Worm (Caenorhabditis elegans) whole organism, late embryonic: ENCODE data around the gene ets-5.

Experiments
- C08G9.2 ChIP-seq: sonication (generic microtip); optimal IDR thresholded peaks from 2 replicates; lab custom pipeline; 2016; ENCODE audit warnings: mild to moderate bottlenecking, missing genetic modification characterization, moderate library complexity, missing compliant biosample characterization
- C38D4.7 ChIP-seq: fragments of 200-800 bp; sonication (Bioruptor generic); optimal IDR thresholded peaks from 2 replicates; lab custom pipeline; 2018; ENCODE audit warnings: mild to moderate bottlenecking, missing genetic modification characterization, moderate library complexity, missing compliant biosample characterization
- K09A11.1 ChIP-seq: sonication (generic microtip); optimal IDR thresholded peaks from 2 replicates; lab custom pipeline; 2017; ENCODE audit warnings: antibody characterized with exemption, mild to moderate bottlenecking, missing genetic modification characterization, missing compliant biosample characterization; ENCODE audit not compliant: insufficient read depth
- T23F11.4 ChIP-seq: fragments of 200-800 bp; sonication (Bioruptor generic); optimal IDR thresholded peaks from 2 replicates; lab custom pipeline; 2018; ENCODE audit warnings: mild to moderate bottlenecking, missing genetic modification characterization, missing compliant biosample characterization
- Y22D7AL.16 ChIP-seq: sonication (generic microtip); optimal IDR thresholded peaks from 2 replicates; lab custom pipeline; 2016; ENCODE audit warnings: missing genetic modification characterization, missing compliant biosample characterization
- ahr-1 ChIP-seq: sonication (generic microtip); optimal IDR thresholded peaks from 2 replicates; lab custom pipeline; 2016; ENCODE audit warnings: missing genetic modification characterization, missing compliant biosample characterization
- ceh-14 ChIP-seq: sonication (generic microtip); optimal IDR thresholded peaks from 2 replicates; lab custom pipeline; 2016; ENCODE audit warnings: missing genotype, missing genetic modification characterization, missing compliant biosample characterization
- ceh-19 ChIP-seq: fragments of 200-800 bp; sonication (Bioruptor generic); optimal IDR thresholded peaks from 2 replicates; lab custom pipeline; 2018; ENCODE audit warnings: mild to moderate bottlenecking, missing genetic modification characterization, missing compliant biosample characterization
- ceh-22 ChIP-seq: sonication (generic microtip); optimal IDR thresholded peaks from 2 replicates; lab custom pipeline; 2017; ENCODE audit warnings: missing biosample characterization, missing genetic modification characterization
- ceh-30 ChIP-seq: fragments of 150-350 bp; optimal IDR thresholded peaks from 2 replicates; lab custom pipeline; 2014; ENCODE audit warnings: missing biosample characterization, missing genetic modification characterization
- ceh-31 ChIP-seq: sonication (generic microtip); optimal IDR thresholded peaks from 2 replicates; lab custom pipeline; 2016; ENCODE audit warnings: missing genetic modification characterization, missing compliant biosample characterization
- ceh-48 ChIP-seq: sonication (generic microtip); optimal IDR thresholded peaks from 2 replicates; lab custom pipeline; 2016; ENCODE audit warnings: missing genetic modification characterization, inconsistent platforms, missing compliant biosample characterization
- ceh-6 ChIP-seq: fragments of 200-800 bp; sonication (Bioruptor generic); optimal IDR thresholded peaks from 2 replicates; lab custom pipeline; 2018; ENCODE audit warnings: mild to moderate bottlenecking, missing genetic modification characterization, missing compliant biosample characterization
- ceh-9 ChIP-seq: sonication (generic microtip); optimal IDR thresholded peaks from 2 replicates; lab custom pipeline; 2016; ENCODE audit warnings: mild to moderate bottlenecking, missing genetic modification characterization, inconsistent platforms, missing compliant biosample characterization
- dve-1 ChIP-seq: sonication (generic microtip); optimal IDR thresholded peaks from 2 replicates; lab custom pipeline; 2017; ENCODE audit warnings: antibody characterized with exemption, mild to moderate bottlenecking, missing genetic modification characterization, missing compliant biosample characterization
- elt-2 ChIP-seq: sonication (generic microtip); optimal IDR thresholded peaks from 2 replicates; lab custom pipeline; 2016; ENCODE audit warnings: missing genetic modification reagents, missing genetic modification characterization, missing compliant biosample characterization
- elt-4 ChIP-seq: sonication (generic microtip); optimal IDR thresholded peaks from 2 replicates; lab custom pipeline; 2016; ENCODE audit warnings: missing genetic modification characterization, missing compliant biosample characterization
- fax-1 ChIP-seq: sonication (generic microtip); optimal IDR thresholded peaks from 2 replicates; lab custom pipeline; 2016; ENCODE audit warnings: missing genotype, missing genetic modification characterization, missing compliant biosample characterization
- fkh-10 ChIP-seq: fragments of 150-350 bp; optimal IDR thresholded peaks from 2 replicates; lab custom pipeline; 2014; ENCODE audit warnings: missing biosample characterization, missing genetic modification reagents, missing genetic modification characterization
- gmeb-2 ChIP-seq: sonication (generic microtip); optimal IDR thresholded peaks from 2 replicates; lab custom pipeline; 2016; ENCODE audit warnings: missing genetic modification characterization, inconsistent platforms, missing compliant biosample characterization
- hlh-15 ChIP-seq: sonication (generic microtip); optimal IDR thresholded peaks from 2 replicates; lab custom pipeline; 2016; ENCODE audit warnings: missing genetic modification characterization, missing compliant biosample characterization
- hlh-8 ChIP-seq: sonication (generic microtip); optimal IDR thresholded peaks from 2 replicates; lab custom pipeline; 2016; ENCODE audit warnings: missing genotype, missing genetic modification characterization, missing compliant biosample characterization
- madf-2 ChIP-seq: sonication (generic microtip); optimal IDR thresholded peaks from 2 replicates; lab custom pipeline; 2017; ENCODE audit warnings: missing genetic modification characterization, missing compliant biosample characterization
- nfya-1 ChIP-seq: sonication (generic microtip); optimal IDR thresholded peaks from 2 replicates; lab custom pipeline; 2017; ENCODE audit warnings: missing genetic modification characterization, mild to moderate bottlenecking, missing compliant biosample characterization, antibody characterized with exemption, moderate library complexity
- nhr-11 ChIP-seq: fragments of 150-350 bp; optimal IDR thresholded peaks from 2 replicates; lab custom pipeline; 2014; ENCODE audit warnings: missing biosample characterization, missing genetic modification characterization
- nhr-232 ChIP-seq: sonication (generic microtip); optimal IDR thresholded peaks from 2 replicates; lab custom pipeline; 2016; ENCODE audit warnings: missing genetic modification characterization, missing compliant biosample characterization
- odd-2 ChIP-seq: sonication (generic microtip); optimal IDR thresholded peaks from 2 replicates; lab custom pipeline; 2017; ENCODE audit warnings: antibody characterized with exemption, mild to moderate bottlenecking, missing genetic modification characterization, missing compliant biosample characterization
- pat-9 ChIP-seq: fragments of 200-800 bp; sonication (Bioruptor generic); optimal IDR thresholded peaks from 2 replicates; lab custom pipeline; 2018; ENCODE audit warnings: mild to moderate bottlenecking, missing genetic modification characterization, moderate library complexity, missing compliant biosample characterization
- pax-1 ChIP-seq: fragments of 150-350 bp; optimal IDR thresholded peaks from 2 replicates; lab custom pipeline; 2014; ENCODE audit warnings: missing biosample characterization, missing genetic modification characterization
- pha-4 ChIP-seq: fragments of 150-350 bp; optimal IDR thresholded peaks from 2 replicates; lab custom pipeline; 2018; ENCODE audit warnings: missing biosample characterization, missing genetic modification reagents, missing genetic modification characterization
- pros-1 ChIP-seq: fragments of 150-350 bp; optimal IDR thresholded peaks from 2 replicates; lab custom pipeline; 2014; ENCODE audit warnings: missing biosample characterization, missing genetic modification reagents, missing genetic modification characterization
- ref-2 ChIP-seq: sonication (generic microtip); optimal IDR thresholded peaks from 2 replicates; lab custom pipeline; 2016; ENCODE audit warnings: missing genetic modification characterization, missing compliant biosample characterization
- sdc-2 ChIP-seq: sonication (generic microtip); optimal IDR thresholded peaks from 2 replicates; lab custom pipeline; 2016; ENCODE audit warnings: missing genotype, missing genetic modification characterization, missing compliant biosample characterization
- sox-2 ChIP-seq: fragments of 200-800 bp; sonication (Bioruptor generic); IDR thresholded peaks from 2 replicates; pipeline ENCODE4 v1.3.6; 2022; ENCODE audit warnings: missing genetic modification reagents, missing genetic modification characterization, missing compliant biosample characterization
- sox-4 ChIP-seq: sonication (generic microtip); optimal IDR thresholded peaks from 2 replicates; lab custom pipeline; 2017; ENCODE audit warnings: mild to moderate bottlenecking, missing genetic modification characterization, inconsistent platforms, missing compliant biosample characterization
- syd-9 ChIP-seq: sonication (generic microtip); optimal IDR thresholded peaks from 2 replicates; lab custom pipeline; 2016; ENCODE audit warnings: mild to moderate bottlenecking, missing genetic modification characterization, moderate library complexity, missing compliant biosample characterization
- tbx-7 ChIP-seq: sonication (generic microtip); optimal IDR thresholded peaks from 2 replicates; lab custom pipeline; 2016; ENCODE audit warnings: missing genotype, missing genetic modification characterization, missing compliant biosample characterization
- ttx-3 ChIP-seq: sonication (generic microtip); optimal IDR thresholded peaks from 2 replicates; lab custom pipeline; 2016; ENCODE audit warnings: missing genetic modification reagents, missing genetic modification characterization, missing compliant biosample characterization
- unc-3 ChIP-seq, 2 experiments: fragments of 200-800 bp in 1 of 2; sonication (Bioruptor generic) in 1 of 2; sonication (generic microtip) in 1 of 2; conservative IDR thresholded peaks in 1 of 2; optimal IDR thresholded peaks in 1 of 2; 2 replicates each; pipeline versions ENCODE4 v1.3.6 to Lab custom; 2016 to 2022; ENCODE audit warnings: missing compliant biosample characterization in 2 of 2, missing genetic modification characterization in 2 of 2, missing genetic modification reagents in 1 of 2
- unc-42 ChIP-seq: sonication (generic microtip); optimal IDR thresholded peaks from 2 replicates; lab custom pipeline; 2016; ENCODE audit warnings: missing genotype, missing genetic modification characterization, missing compliant biosample characterization
- unc-86 ChIP-seq: sonication (generic microtip); optimal IDR thresholded peaks from 2 replicates; lab custom pipeline; 2016; ENCODE audit warnings: missing genetic modification characterization, missing compliant biosample characterization
- zip-5 ChIP-seq: sonication (generic microtip); optimal IDR thresholded peaks from 2 replicates; lab custom pipeline; 2016; ENCODE audit warnings: missing genetic modification characterization, missing compliant biosample characterization

Gene ets-5

ce11 chrX:5122369-5122768, 38.0 kb upstream of the ets-5 start:
- TF ChIP-seq sdc-2 (tag; lab: Kevin White, UChicago) (no peak), unc-86 (tag; lab: Kevin White, UChicago) (no peak), gmeb-2 (tag; lab: Kevin White, UChicago) (no peak), sox-4 (tag; lab: Kevin White, UChicago) (no peak), odd-2 (tag; lab: Kevin White, UChicago) (no peak), pat-9 (tag; lab: Kevin White, UChicago) (no peak), unc-3 (GFP tag; conservative IDR thresholded peaks at IDR 0.05; lab: Robert Waterston, UW) (no peak), unc-3 (tag; optimal IDR thresholded peaks at IDR 0.05; lab: Kevin White, UChicago) (no peak), fax-1 (no peak), hlh-8 (tag; lab: Kevin White, UChicago) (no peak), ceh-30 (tag; lab: Kevin White, UChicago) (no peak), ceh-6 (GFP tag; lab: Kevin White, UChicago) (no peak), C08G9.2 (tag; lab: Kevin White, UChicago) (no peak), hlh-15 (no peak), nhr-232 (tag; lab: Kevin White, UChicago) (no peak)
- TF ChIP-seq, all 69 proteins: peak for 0

ce11 chrX:5121789-5122188, 37.5 kb upstream of the ets-5 start:
- TF ChIP-seq ceh-19 (GFP tag; lab: Kevin White, UChicago) (no peak), pax-1 (tag; lab: Kevin White, UChicago) (no peak), Y22D7AL.16 (tag; lab: Kevin White, UChicago) (no peak), dve-1 (no peak), zip-5 (no peak), fkh-10 (GFP tag; lab: Kevin White, UChicago) (no peak), unc-42 (tag; lab: Kevin White, UChicago) (peak; percentile 12), K09A11.1 (tag; lab: Kevin White, UChicago) (no peak), nhr-11 (tag; lab: Kevin White, UChicago) (no peak), T23F11.4 (GFP tag; lab: Kevin White, UChicago) (no peak), ceh-22 (tag; lab: Kevin White, UChicago) (no peak), unc-86 (tag; lab: Kevin White, UChicago) (no peak), gmeb-2 (tag; lab: Kevin White, UChicago) (no peak), ttx-3 (tag; lab: Kevin White, UChicago) (no peak), ceh-48 (peak; percentile 98), ceh-9 (tag; lab: Kevin White, UChicago) (no peak), pat-9 (tag; lab: Kevin White, UChicago) (no peak), ahr-1 (tag; lab: Kevin White, UChicago) (no peak), ceh-31 (tag; lab: Kevin White, UChicago) (peak; percentile 37), C38D4.7 (GFP tag; lab: Kevin White, UChicago) (no peak), ceh-14 (tag; lab: Kevin White, UChicago) (no peak), nfya-1 (tag; lab: Kevin White, UChicago) (peak; percentile 23), pha-4 (tag; lab: Kevin White, UChicago) (no peak), hlh-15 (no peak), elt-2 (tag; lab: Kevin White, UChicago) (no peak), sox-2 (no peak), pros-1 (peak; percentile 17), syd-9 (tag; lab: Kevin White, UChicago) (no peak), ref-2 (no peak)
- TF ChIP-seq, all 69 proteins: peak for 5

- TF ChIP-seq sdc-2 (tag; lab: Kevin White, UChicago) (no peak), tbx-7 (tag; lab: Kevin White, UChicago) (no peak), pha-4 (tag; lab: Kevin White, UChicago) (no peak), elt-4 (tag; lab: Kevin White, UChicago) (no peak), ceh-14 (tag; lab: Kevin White, UChicago) (no peak), madf-2 (tag; lab: Kevin White, UChicago) (no peak)
- TF ChIP-seq, all 69 proteins: peak for 0
Observed at ce11 chrX:5120807-5121206, 36.5 kb upstream of the ets-5 start.
